Worm (Caenorhabditis elegans) whole organism, L4 larva: ENCODE data around the gene Y111B2A.2.
"Not testable (repeated sequence)": the region's sequence is repeated elsewhere in the genome, so short reads cannot be mapped to it uniquely, and the experiment has no call there.

Experiments
- ama-1 ChIP-seq: fragments of 150-350 bp; optimal IDR thresholded peaks from 2 replicates; lab custom pipeline; 2014; ENCODE audit warnings: inconsistent platforms, mixed read lengths
- ceh-82 ChIP-seq: sonication (generic microtip); optimal IDR thresholded peaks from 2 replicates; lab custom pipeline; 2017; ENCODE audit warnings: missing biosample characterization, missing genetic modification characterization
- daf-16 ChIP-seq, 3 experiments: sonication (generic microtip); optimal IDR thresholded peaks; 2 replicates each; lab custom pipeline; 2016 to 2017; ENCODE audit warnings: missing genetic modification characterization in 3 of 3, missing genetic modification reagents in 3 of 3, mild to moderate bottlenecking in 2 of 3, missing compliant biosample characterization in 2 of 3, missing biosample characterization in 1 of 3, moderate library complexity in 1 of 3
- daf-19 ChIP-seq: fragments of 200-800 bp; sonication (Bioruptor generic); conservative IDR thresholded peaks from 2 replicates; pipeline ENCODE4 v1.3.6; 2022; ENCODE audit warnings: missing genetic modification characterization, missing compliant biosample characterization
- dpl-1 ChIP-seq: fragments of 150-350 bp; optimal IDR thresholded peaks from 2 replicates; lab custom pipeline; 2014; ENCODE audit warnings: missing biosample characterization, missing genetic modification reagents, missing genetic modification characterization
- fkh-10 ChIP-seq: fragments of 150-350 bp; optimal IDR thresholded peaks from 2 replicates; lab custom pipeline; 2014; ENCODE audit warnings: missing biosample characterization, missing genetic modification reagents, missing genetic modification characterization
- fos-1 ChIP-seq: fragments of 150-350 bp; optimal IDR thresholded peaks from 2 replicates; lab custom pipeline; 2014; ENCODE audit warnings: missing biosample characterization, missing genetic modification characterization
- lin-29 ChIP-seq: fragments of 200-800 bp; sonication (Bioruptor generic); IDR thresholded peaks from 2 replicates; pipeline ENCODE4 v1.3.6; 2022; ENCODE audit warnings: missing genetic modification reagents, missing genetic modification characterization, missing compliant biosample characterization
- nhr-41 ChIP-seq: fragments of 200-800 bp; sonication (Bioruptor generic); IDR thresholded peaks from 2 replicates; pipeline ENCODE4 v1.3.6; 2022; ENCODE audit warnings: missing genetic modification reagents, missing genetic modification characterization, missing compliant biosample characterization
- pqm-1 ChIP-seq: sonication (generic microtip); optimal IDR thresholded peaks from 2 replicates; lab custom pipeline; 2017; ENCODE audit warnings: missing biosample characterization, missing genetic modification characterization

DNA sequence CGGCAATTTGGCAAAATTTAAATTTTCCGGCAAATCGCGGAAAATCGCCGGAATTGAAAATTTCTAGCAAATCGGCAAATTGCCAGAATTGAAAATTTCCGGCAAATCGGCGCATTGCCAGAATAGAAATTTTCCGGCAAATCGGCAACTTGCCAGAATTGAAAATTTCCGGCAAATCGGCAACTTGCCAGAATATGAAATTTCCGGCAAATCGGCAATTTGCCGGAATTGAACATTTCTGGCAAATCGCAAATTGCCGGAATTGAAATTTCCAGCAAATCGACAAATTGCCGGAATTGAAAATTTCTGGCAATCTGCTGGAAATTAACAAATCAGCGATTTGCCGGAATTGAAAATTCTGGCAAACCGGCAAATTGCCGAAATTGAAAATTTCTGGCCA, 45.6 kb downstream of the Y111B2A.2 start:
- not testable (repeated sequence) for TF ChIP-seq ceh-82 (tag; lab: Kevin White, UChicago); daf-19 (GFP tag; lab: Robert Waterston, UW); dpl-1 (GFP tag; lab: Kevin White, UChicago); pqm-1 (tag; lab: Kevin White, UChicago); ama-1; fkh-10 (GFP tag; lab: Kevin White, UChicago); nhr-41 (GFP tag; lab: Robert Waterston, UW); fos-1 (tag; lab: Kevin White, UChicago); lin-29; daf-16 (GFP tag; optimal IDR thresholded peaks at IDR 0.05; lab: Kevin White, UChicago); daf-16 (tag; optimal IDR thresholded peaks at IDR 0.05; lab: Kevin White, UChicago)
